Worm (Caenorhabditis elegans) whole organism, L4/young adult: ENCODE data around the gene srh-59.

Experiments
- W03F9.2 ChIP-seq: fragments of 150-350 bp; optimal IDR thresholded peaks from 2 replicates; lab custom pipeline; 2014; ENCODE audit warnings: missing biosample characterization, missing genetic modification characterization
- dao-5 ChIP-seq: sonication (generic microtip); optimal IDR thresholded peaks from 2 replicates; lab custom pipeline; 2016; ENCODE audit warnings: missing genotype, missing genetic modification characterization, moderate library complexity, missing compliant biosample characterization
- him-1 ChIP-seq: sonication (generic microtip); optimal IDR thresholded peaks from 2 replicates; lab custom pipeline; 2016; ENCODE audit warnings: missing genotype, missing genetic modification reagents, missing genetic modification characterization, missing compliant biosample characterization

Gene srh-59

ce11 chrII:3620862-3621261 lies 39.0 kb downstream of the srh-59 start:
- TF ChIP-seq W03F9.2 (tag; lab: Kevin White, UChicago) (no peak), dao-5 (no peak), him-1 (tag; lab: Kevin White, UChicago) (no peak)

ce11 chrII:3622014-3622413 lies 40.2 kb downstream of the srh-59 start, which contains the start of gene M151.7:
M151.7 (plus strand) TSS chrII:3622314.
- TF ChIP-seq dao-5, result no peak
- TF ChIP-seq W03F9.2 (tag; lab: Kevin White, UChicago), result no peak
- no peak for TF ChIP-seq him-1 (tag; lab: Kevin White, UChicago)

DNA sequence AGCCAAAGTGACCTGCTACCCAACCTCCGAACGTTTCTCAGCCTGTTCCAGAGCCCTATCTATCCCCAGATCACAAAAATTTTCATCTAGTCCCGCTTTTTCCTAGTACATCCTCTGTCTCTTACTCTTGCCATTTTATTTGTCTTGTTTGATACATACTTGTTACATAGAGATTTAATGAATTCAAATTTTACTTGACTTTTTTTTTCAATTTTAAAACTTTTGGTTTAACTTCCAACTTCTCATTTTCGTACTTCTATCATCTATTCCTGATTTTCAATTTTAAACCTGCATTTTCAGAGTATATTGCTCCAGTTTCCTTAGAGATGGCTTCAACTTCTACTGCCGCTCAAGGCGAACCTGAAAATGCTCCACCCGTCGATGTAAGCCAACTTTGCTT lies 45.0 kb downstream of the srh-59 start, which contains the start of gene M151.3:
M151.3 (plus strand) TSS at position 301 of the 400 bp plus-strand sequence.
- TF ChIP-seq him-1 (tag; lab: Kevin White, UChicago) (no peak), W03F9.2 (tag; lab: Kevin White, UChicago) (no peak), dao-5 (no peak)

DNA sequence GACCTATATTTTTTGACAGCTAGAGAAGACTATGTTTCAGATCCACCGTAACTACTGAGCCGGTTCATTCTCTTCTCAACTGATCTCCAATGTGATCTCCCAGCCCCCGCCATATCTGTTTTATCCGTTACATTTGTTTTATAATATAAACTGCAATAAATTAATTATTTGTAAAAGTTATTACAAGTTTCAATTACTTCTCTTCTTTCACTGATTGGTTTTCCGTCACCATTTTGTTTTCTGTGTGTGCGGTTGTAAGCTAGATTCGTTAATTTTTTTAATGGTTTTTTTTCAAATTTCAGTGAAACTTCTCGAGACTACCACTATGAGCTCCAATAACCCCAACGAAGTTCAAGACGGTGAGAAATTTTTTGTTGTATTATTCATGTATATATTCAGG lies 49.0 kb downstream of the srh-59 start, which contains the start of gene M151.2:
M151.2 (plus strand) TSS at position 301 of the 400 bp plus-strand sequence.
- no peak for TF ChIP-seq W03F9.2 (tag; lab: Kevin White, UChicago)
- no peak for TF ChIP-seq dao-5
- TF ChIP-seq him-1 (tag; lab: Kevin White, UChicago), result no peak
